Worm (Caenorhabditis elegans): Measurements from ENCODE around the gene kin-15.

ce11 chrII:9480006-9480405, 46.5 kb upstream of the kin-15 start, which contains the start of gene T19H5.7:
- TF ChIP-seq hmg-4 (GFP tag; optimal IDR thresholded peaks at IDR 0.05) (no peak), ama-1 (optimal IDR thresholded peaks at IDR 0.05) (no peak), B0310.2 (tag; optimal IDR thresholded peaks at IDR 0.05) (no peak), sea-1 (GFP tag; conservative IDR thresholded peaks at IDR 0.05) (no peak), flt-1 (GFP tag; IDR thresholded peaks at IDR 0.05) (no peak), tbx-11 (GFP tag; IDR thresholded peaks at IDR 0.05) (no peak), ceh-36 (tag; optimal IDR thresholded peaks at IDR 0.05) (no peak), F13C5.2 (tag; optimal IDR thresholded peaks at IDR 0.05) (no peak), scrt-1 (GFP tag; IDR thresholded peaks at IDR 0.05) (no peak)

All from whole organism, early embryonic.